Worm (Caenorhabditis elegans) whole organism, midembryonic: ENCODE results near the gene sucl-1.

Experiments used
- T22C8.4 ChIP-seq: fragments of 200-800 bp; sonication (Bioruptor generic); IDR thresholded peaks from 2 replicates; pipeline ENCODE4 v1.3.6; 2022; ENCODE audit warnings: missing genetic modification characterization, missing compliant biosample characterization
- cog-1 ChIP-seq: sonication (generic microtip); optimal IDR thresholded peaks from 2 replicates; lab custom pipeline; 2016; ENCODE audit warnings: missing genetic modification characterization, missing compliant biosample characterization
- flt-1 ChIP-seq: fragments of 200-800 bp; sonication (Bioruptor generic); IDR thresholded peaks from 2 replicates; pipeline ENCODE4 v1.3.6; 2022; ENCODE audit warnings: missing genetic modification characterization, missing compliant biosample characterization
- klf-2 ChIP-seq: fragments of 200-800 bp; sonication (Bioruptor generic); conservative IDR thresholded peaks from 2 replicates; pipeline ENCODE4 v1.3.6; 2022; ENCODE audit warnings: missing genetic modification reagents, missing genetic modification characterization, missing compliant biosample characterization
- med-1 ChIP-seq: sonication (generic microtip); optimal IDR thresholded peaks from 2 replicates; lab custom pipeline; 2017; ENCODE audit warnings: missing genetic modification characterization, mild to moderate bottlenecking, missing compliant biosample characterization, antibody characterized with exemption, missing genetic modification reagents; ENCODE audit not compliant: insufficient read depth
- ref-1 ChIP-seq: fragments of 200-800 bp; sonication (Bioruptor generic); conservative IDR thresholded peaks from 2 replicates; pipeline ENCODE4 v1.3.6; 2022; ENCODE audit warnings: missing genetic modification reagents, missing genetic modification characterization, missing compliant biosample characterization
- tab-1 ChIP-seq: fragments of 200-800 bp; sonication (Bioruptor generic); IDR thresholded peaks from 2 replicates; pipeline ENCODE4 v1.3.6; 2022; ENCODE audit warnings: missing genetic modification characterization, missing compliant biosample characterization
- ztf-23 ChIP-seq: fragments of 200-800 bp; sonication (Bioruptor generic); IDR thresholded peaks from 2 replicates; pipeline ENCODE4 v1.3.6; 2022; ENCODE audit warnings: missing genetic modification reagents, missing genetic modification characterization, missing compliant biosample characterization
- ztf-29 ChIP-seq: fragments of 200-800 bp; sonication (Bioruptor generic); IDR thresholded peaks from 2 replicates; pipeline ENCODE4 v1.3.6; 2022; ENCODE audit warnings: missing genetic modification reagents, missing genetic modification characterization, missing compliant biosample characterization

Gene sucl-1

ce11 chrX:14743210-14743609 lies 10.6 kb upstream of the sucl-1 start:
- no peak for TF ChIP-seq T22C8.4
- no peak for TF ChIP-seq cog-1 (tag; lab: Kevin White, UChicago)
- no peak for TF ChIP-seq tab-1
- no peak for TF ChIP-seq ztf-23 (GFP tag; lab: Robert Waterston, UW)
- TF ChIP-seq ztf-29 (GFP tag; lab: Robert Waterston, UW) = no peak
- no peak for TF ChIP-seq med-1 (GFP tag; lab: Kevin White, UChicago)
- TF ChIP-seq ref-1 = no peak
- no peak for TF ChIP-seq klf-2 (GFP tag; lab: Robert Waterston, UW)
- no peak for TF ChIP-seq flt-1

DNA sequence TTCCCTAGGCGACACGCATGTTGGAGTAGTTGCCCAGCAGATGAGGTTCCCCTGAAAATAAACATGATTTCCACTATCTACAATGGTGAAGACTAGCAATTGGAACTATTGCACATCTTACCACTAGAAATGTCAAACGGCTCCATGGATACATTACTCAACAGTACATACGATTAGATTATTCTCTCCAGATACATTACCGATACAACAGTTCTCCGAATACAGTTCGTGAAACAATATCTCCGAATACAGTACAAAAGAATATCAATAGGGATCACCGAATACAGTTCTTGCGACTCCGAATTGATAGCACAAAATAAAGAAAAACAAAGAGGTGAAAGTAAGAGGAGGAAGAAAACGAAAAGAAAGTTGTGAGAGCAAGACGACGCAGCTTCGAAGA lies 10.0 kb upstream of the sucl-1 start, which contains the start of gene C05G5.7:
Gene C05G5.7 (minus strand): TSS at position 1 of the 400 bp plus-strand sequence.
- no peak for TF ChIP-seq T22C8.4
- no peak for TF ChIP-seq klf-2 (GFP tag; lab: Robert Waterston, UW)
- TF ChIP-seq med-1 (GFP tag; lab: Kevin White, UChicago) = no peak
- TF ChIP-seq ref-1 = no peak
- no peak for TF ChIP-seq tab-1
- no peak for TF ChIP-seq flt-1
- no peak for TF ChIP-seq cog-1 (tag; lab: Kevin White, UChicago)
- no peak for TF ChIP-seq ztf-23 (GFP tag; lab: Robert Waterston, UW)
- TF ChIP-seq ztf-29 (GFP tag; lab: Robert Waterston, UW) = no peak

- TF ChIP-seq cog-1 (tag; lab: Kevin White, UChicago) (no peak), med-1 (GFP tag; lab: Kevin White, UChicago) (no peak), ztf-23 (GFP tag; lab: Robert Waterston, UW) (0 out of 2 replicates have a peak, but pooled peaks have one; percentile 24), tab-1 (no peak)
These were observed 9.3 kb upstream of the sucl-1 start for ce11 chrX:14744496-14744895.

DNA sequence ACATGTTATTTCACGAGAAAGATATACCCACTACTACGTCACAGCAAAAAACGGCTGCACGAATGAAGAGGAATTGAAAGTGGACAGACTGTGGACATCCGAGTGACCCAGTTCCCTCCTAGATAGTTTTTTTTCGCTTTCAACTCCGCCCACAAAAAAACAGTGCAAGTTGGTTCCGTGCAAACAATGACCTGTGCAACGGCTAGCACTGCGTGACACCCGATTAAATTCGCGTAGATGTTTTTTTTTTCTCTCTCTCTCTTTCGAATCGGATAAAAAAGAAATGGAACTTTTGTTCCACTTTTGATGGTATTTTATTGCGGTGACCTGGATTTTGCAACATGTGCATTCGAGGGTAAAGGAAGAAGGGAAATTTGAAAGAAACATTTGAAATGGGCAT lies 8.6 kb upstream of the sucl-1 start:
- TF ChIP-seq ref-1 (no peak), ztf-23 (GFP tag; lab: Robert Waterston, UW) (no peak), T22C8.4 (no peak)

ce11 chrX:14746948-14747347 lies 6.9 kb upstream of the sucl-1 start, which contains the start of gene C05G5.2:
TSS of gene C05G5.2 (plus strand) at chrX:14747303.
- TF ChIP-seq med-1 (GFP tag; lab: Kevin White, UChicago) = no peak
- TF ChIP-seq ref-1 = no peak
- no peak for TF ChIP-seq T22C8.4
- no peak for TF ChIP-seq tab-1
- peak; percentile 61 for TF ChIP-seq cog-1 (tag; lab: Kevin White, UChicago)
- no peak for TF ChIP-seq ztf-23 (GFP tag; lab: Robert Waterston, UW)
- no peak for TF ChIP-seq ztf-29 (GFP tag; lab: Robert Waterston, UW)
- TF ChIP-seq klf-2 (GFP tag; lab: Robert Waterston, UW) = no peak
- peak; percentile 70; the same call in 1 of the 2 replicates for TF ChIP-seq flt-1

DNA sequence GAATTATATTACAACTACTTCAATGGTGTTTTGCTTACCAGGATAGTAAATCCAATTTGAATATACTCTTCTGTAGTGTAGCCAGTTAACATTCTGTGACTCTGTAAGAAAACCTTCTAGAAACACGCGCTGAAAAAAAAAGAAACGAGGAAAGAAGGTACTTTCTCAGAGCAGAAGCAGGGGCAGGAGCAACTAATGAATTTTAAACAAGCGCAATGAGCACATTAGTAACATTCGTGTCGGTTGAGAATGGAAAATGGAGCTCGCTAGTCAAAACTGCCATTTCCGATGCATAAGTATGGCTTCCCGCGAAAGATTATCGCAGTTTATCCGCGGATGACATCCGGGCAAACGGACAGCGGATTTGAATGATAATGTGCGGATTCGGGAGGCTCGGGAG lies 1.9 kb upstream of the sucl-1 start, which contains the start of gene C05G5.3:
Gene C05G5.3 (minus strand): TSS at position 101 of the 400 bp plus-strand sequence.
- TF ChIP-seq flt-1 (no peak), T22C8.4 (no peak), ref-1 (no peak), cog-1 (tag; lab: Kevin White, UChicago) (no peak), ztf-23 (GFP tag; lab: Robert Waterston, UW) (no peak), klf-2 (GFP tag; lab: Robert Waterston, UW) (no peak), tab-1 (no peak), ztf-29 (GFP tag; lab: Robert Waterston, UW) (no peak), med-1 (GFP tag; lab: Kevin White, UChicago) (no peak)

- TF ChIP-seq ref-1 = no peak
- no peak for TF ChIP-seq flt-1
- no peak for TF ChIP-seq klf-2 (GFP tag; lab: Robert Waterston, UW)
- no peak for TF ChIP-seq T22C8.4
- no peak for TF ChIP-seq ztf-23 (GFP tag; lab: Robert Waterston, UW)
- TF ChIP-seq cog-1 (tag; lab: Kevin White, UChicago) = no peak
- no peak for TF ChIP-seq tab-1
- TF ChIP-seq ztf-29 (GFP tag; lab: Robert Waterston, UW) = no peak
These were observed 2.0 kb downstream of the sucl-1 start for ce11 chrX:14755847-14756246.

ce11 chrX:14756606-14757005 lies 2.8 kb downstream of the sucl-1 start:
- 0 out of 2 replicates have a peak, but pooled peaks have one; percentile 9 for TF ChIP-seq T22C8.4
- TF ChIP-seq klf-2 (GFP tag; lab: Robert Waterston, UW) = no peak

ce11 chrX:14757641-14758220 lies 3.9 kb downstream of the sucl-1 start:
- no peak for TF ChIP-seq cog-1 (tag; lab: Kevin White, UChicago)
- TF ChIP-seq ztf-29 (GFP tag; lab: Robert Waterston, UW) = no peak
- TF ChIP-seq klf-2 (GFP tag; lab: Robert Waterston, UW) = no peak
- no peak for TF ChIP-seq flt-1
- TF ChIP-seq tab-1 = no peak
- TF ChIP-seq med-1 (GFP tag; lab: Kevin White, UChicago) = no peak
- TF ChIP-seq ztf-23 (GFP tag; lab: Robert Waterston, UW) = no peak
- TF ChIP-seq ref-1 = no peak

DNA sequence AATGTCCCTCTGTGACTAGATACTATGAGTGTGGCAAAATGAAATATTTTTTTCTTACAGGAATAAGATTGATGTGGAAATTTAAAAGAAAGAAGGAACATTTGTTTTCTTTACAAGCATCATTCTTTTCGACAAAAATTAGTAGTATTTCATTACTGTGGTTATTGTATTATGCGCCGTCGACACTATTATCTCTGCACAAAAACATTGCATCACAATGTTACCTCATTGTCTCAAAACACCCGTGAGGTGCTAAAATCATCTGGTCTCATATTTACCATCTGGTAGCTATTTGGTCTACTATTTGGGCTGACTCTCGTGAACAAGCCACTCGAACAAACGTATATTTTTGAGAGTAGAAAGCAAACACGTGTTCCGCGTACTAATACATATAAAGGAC lies 5.7 kb downstream of the sucl-1 start:
- TF ChIP-seq klf-2 (GFP tag; lab: Robert Waterston, UW) = no peak
- no peak for TF ChIP-seq flt-1
- no peak for TF ChIP-seq cog-1 (tag; lab: Kevin White, UChicago)
- TF ChIP-seq T22C8.4 = no peak
- no peak for TF ChIP-seq ztf-29 (GFP tag; lab: Robert Waterston, UW)

ce11 chrX:14760166-14760565 lies 6.3 kb downstream of the sucl-1 start:
- TF ChIP-seq flt-1 (no peak), ref-1 (no peak), med-1 (GFP tag; lab: Kevin White, UChicago) (no peak), T22C8.4 (no peak), klf-2 (GFP tag; lab: Robert Waterston, UW) (no peak), tab-1 (no peak), cog-1 (tag; lab: Kevin White, UChicago) (no peak), ztf-23 (GFP tag; lab: Robert Waterston, UW) (no peak), ztf-29 (GFP tag; lab: Robert Waterston, UW) (no peak)
